Fruit fly (Drosophila melanogaster): ENCODE results near the gene Cht7.

- TF ChIP-seq Scr (GFP tag; IDR thresholded peaks at IDR 0.05; ENCODE audit: partially characterized antibody), result no peak
- no peak for TF ChIP-seq CG32767 (GFP tag; IDR thresholded peaks at IDR 0.05)
- TF ChIP-seq CG8478 (optimal IDR thresholded peaks at IDR 0.05), result no peak
- TF ChIP-seq seq (GFP tag; IDR thresholded peaks at IDR 0.05), result no peak
- no peak for TF ChIP-seq emc (GFP tag; optimal IDR thresholded peaks at IDR 0.05)
- TF ChIP-seq CG34376 (GFP tag; optimal IDR thresholded peaks at IDR 0.05), result no peak
- no peak for TF ChIP-seq vnd (GFP tag; IDR thresholded peaks at IDR 0.05; ENCODE audit: partially characterized antibody)
These were observed 17.8 kb upstream of the Cht7 start for dm6 chr3L:3124519-3124918.

Data from whole organism, embryonic.